Fruit fly (Drosophila melanogaster) Kc167 (cell line): ENCODE data around the gene Grd.

Source experiments
- Myc ChIP-seq: fragments of >200 bp; optimal IDR thresholded peaks from 2 replicates; lab custom pipeline; 2017; ENCODE audit warnings: missing external identifiers
- Sin3A ChIP-seq: fragments of >200 bp; optimal IDR thresholded peaks from 2 replicates; lab custom pipeline; 2018; ENCODE audit warnings: missing external identifiers
- h ChIP-seq: fragments of >200 bp; optimal IDR thresholded peaks from 3 replicates; lab custom pipeline; 2018; ENCODE audit warnings: missing external identifiers
- insv ChIP-seq: fragments of >200 bp; optimal IDR thresholded peaks from 3 replicates; lab custom pipeline; 2018; ENCODE audit warnings: missing external identifiers
- psq ChIP-seq: fragments of >200 bp; optimal IDR thresholded peaks from 2 replicates; lab custom pipeline; 2017; ENCODE audit warnings: missing external identifiers
- ttk ChIP-seq: sonication (Bioruptor generic); optimal IDR thresholded peaks from 2 replicates; lab custom pipeline; 2017; ENCODE audit warnings: missing external identifiers

dm6 chr3L:17846169-17846981, 23.2 kb downstream of the Grd start, which contains the start of the genes MED19 and CG7430:
- TF ChIP-seq Myc, result no peak
- no peak for TF ChIP-seq h (lab: Kevin White, UChicago)
- no peak for TF ChIP-seq insv (lab: Kevin White, UChicago)
- TF ChIP-seq psq (lab: Kevin White, UChicago), result no peak
- TF ChIP-seq Sin3A, result no peak
- TF ChIP-seq ttk (lab: Kevin White, UChicago), result no peak
